Worm (Caenorhabditis elegans) whole organism, L2 larva: Measurements from ENCODE around the gene uncp-18.

Experiments used
- C34F6.9 ChIP-seq: fragments of 150-350 bp; optimal IDR thresholded peaks from 2 replicates; lab custom pipeline; 2014; ENCODE audit warnings: missing biosample characterization, missing genetic modification characterization
- F13H6.1 ChIP-seq: sonication (generic microtip); optimal IDR thresholded peaks from 2 replicates; lab custom pipeline; 2016; ENCODE audit warnings: missing genetic modification characterization, missing compliant biosample characterization
- R02D3.7 ChIP-seq: fragments of 150-350 bp; optimal IDR thresholded peaks from 2 replicates; lab custom pipeline; 2014; ENCODE audit warnings: missing biosample characterization, missing genetic modification characterization
- Y55F3AM.14 ChIP-seq: fragments of 200-800 bp; sonication (Bioruptor generic); optimal IDR thresholded peaks from 2 replicates; lab custom pipeline; 2018; ENCODE audit warnings: mild to moderate bottlenecking, missing genetic modification characterization, missing compliant biosample characterization
- ZK546.5 ChIP-seq: sonication (generic microtip); optimal IDR thresholded peaks from 2 replicates; lab custom pipeline; 2017; ENCODE audit warnings: missing biosample characterization, missing genetic modification characterization
- aly-2 ChIP-seq: fragments of 150-350 bp; optimal IDR thresholded peaks from 2 replicates; lab custom pipeline; 2014; ENCODE audit warnings: missing biosample characterization, missing genetic modification characterization
- ama-1 ChIP-seq: fragments of 150-350 bp; optimal IDR thresholded peaks from 2 replicates; lab custom pipeline; 2018; ENCODE audit warnings: inconsistent platforms
- blmp-1 ChIP-seq: sonication (generic microtip); optimal IDR thresholded peaks from 2 replicates; lab custom pipeline; 2017; ENCODE audit warnings: missing genetic modification characterization, mild to moderate bottlenecking, missing compliant biosample characterization, antibody characterized with exemption, moderate library complexity; ENCODE audit not compliant: insufficient read depth
- ceh-16 ChIP-seq: fragments of 150-350 bp; optimal IDR thresholded peaks from 2 replicates; lab custom pipeline; 2014; ENCODE audit warnings: missing biosample characterization, missing genetic modification characterization
- crh-2 ChIP-seq: sonication (generic microtip); optimal IDR thresholded peaks from 2 replicates; lab custom pipeline; 2017; ENCODE audit warnings: missing biosample characterization, missing genetic modification characterization
- dmd-4 ChIP-seq: sonication (generic microtip); optimal IDR thresholded peaks from 2 replicates; lab custom pipeline; 2017; ENCODE audit warnings: missing biosample characterization, missing genetic modification characterization
- egl-27 ChIP-seq: sonication (generic microtip); optimal IDR thresholded peaks from 3 replicates; lab custom pipeline; 2017; ENCODE audit warnings: missing biosample characterization, missing genetic modification reagents, missing genetic modification characterization
- elt-1 ChIP-seq: fragments of 150-350 bp; optimal IDR thresholded peaks from 2 replicates; lab custom pipeline; 2014; ENCODE audit warnings: missing biosample characterization, missing genetic modification characterization
- elt-3 ChIP-seq: sonication (generic microtip); optimal IDR thresholded peaks from 2 replicates; lab custom pipeline; 2017; ENCODE audit warnings: missing biosample characterization, missing genetic modification characterization
- fos-1 ChIP-seq: fragments of 150-350 bp; optimal IDR thresholded peaks from 2 replicates; lab custom pipeline; 2014; ENCODE audit warnings: missing biosample characterization, missing genetic modification characterization
- gmeb-1 ChIP-seq: fragments of 150-350 bp; optimal IDR thresholded peaks from 2 replicates; lab custom pipeline; 2014; ENCODE audit warnings: missing biosample characterization, missing genetic modification characterization
- lin-11 ChIP-seq: fragments of 150-350 bp; sonication (generic microtip); optimal IDR thresholded peaks from 2 replicates; lab custom pipeline; 2014; ENCODE audit warnings: missing biosample characterization, missing genetic modification characterization, inconsistent platforms, mixed read lengths
- lin-39 ChIP-seq: fragments of 150-350 bp; optimal IDR thresholded peaks from 2 replicates; lab custom pipeline; 2014; ENCODE audit warnings: missing biosample characterization, missing genetic modification reagents, missing genetic modification characterization
- lsy-2 ChIP-seq, 2 experiments: fragments of 150-350 bp in 1 of 2; sonication (generic microtip) in 1 of 2; optimal IDR thresholded peaks; 2 replicates each; lab custom pipeline; 2014 to 2017; ENCODE audit warnings: missing biosample characterization in 2 of 2, missing genetic modification characterization in 2 of 2
- mdl-1 ChIP-seq, 2 experiments: fragments of 150-350 bp in 1 of 2; sonication (generic microtip) in 1 of 2; optimal IDR thresholded peaks; 2 replicates each; lab custom pipeline; 2017; ENCODE audit warnings: missing biosample characterization in 2 of 2, missing genetic modification characterization in 2 of 2
- nhr-10 ChIP-seq: sonication (generic microtip); optimal IDR thresholded peaks from 2 replicates; lab custom pipeline; 2017; ENCODE audit warnings: missing biosample characterization, missing genetic modification characterization
- nhr-11 ChIP-seq: fragments of 150-350 bp; optimal IDR thresholded peaks from 2 replicates; lab custom pipeline; 2014; ENCODE audit warnings: missing biosample characterization, missing genetic modification characterization
- nhr-129 ChIP-seq: fragments of 150-350 bp; optimal IDR thresholded peaks from 2 replicates; lab custom pipeline; 2014; ENCODE audit warnings: missing biosample characterization, missing genetic modification characterization
- nhr-21 ChIP-seq: fragments of 150-350 bp; optimal IDR thresholded peaks from 2 replicates; lab custom pipeline; 2014; ENCODE audit warnings: missing biosample characterization, missing genetic modification characterization
- nhr-23 ChIP-seq: fragments of 150-350 bp; optimal IDR thresholded peaks from 2 replicates; lab custom pipeline; 2014; ENCODE audit warnings: missing biosample characterization, missing genetic modification reagents, missing genetic modification characterization
- nhr-237 ChIP-seq: fragments of 150-350 bp; optimal IDR thresholded peaks from 2 replicates; lab custom pipeline; 2014; ENCODE audit warnings: missing biosample characterization, missing genetic modification characterization
- nhr-25 ChIP-seq: fragments of 150-350 bp; sonication (generic microtip); optimal IDR thresholded peaks from 3 replicates; lab custom pipeline; 2014; ENCODE audit warnings: missing biosample characterization, missing genetic modification characterization
- nhr-77 ChIP-seq: fragments of 150-350 bp; optimal IDR thresholded peaks from 2 replicates; lab custom pipeline; 2014; ENCODE audit warnings: missing biosample characterization, missing genetic modification characterization
- peb-1 ChIP-seq: fragments of 150-350 bp; optimal IDR thresholded peaks from 2 replicates; lab custom pipeline; 2014; ENCODE audit warnings: missing biosample characterization, missing genetic modification characterization
- sma-3 ChIP-seq: sonication (generic microtip); optimal IDR thresholded peaks from 2 replicates; lab custom pipeline; 2016; ENCODE audit warnings: missing genetic modification reagents, missing genetic modification characterization, missing compliant biosample characterization
- sma-9 ChIP-seq, 2 experiments: fragments of 150-350 bp in 1 of 2; sonication (generic microtip) in 1 of 2; optimal IDR thresholded peaks; 2 replicates each; lab custom pipeline; 2014 to 2016; ENCODE audit warnings: missing genetic modification characterization in 2 of 2, mild to moderate bottlenecking in 1 of 2, missing biosample characterization in 1 of 2, missing compliant biosample characterization in 1 of 2, missing genetic modification reagents in 1 of 2, moderate library complexity in 1 of 2
- snpc-4 ChIP-seq: fragments of 150-350 bp; optimal IDR thresholded peaks from 2 replicates; lab custom pipeline; 2014; ENCODE audit warnings: missing biosample characterization, missing genetic modification characterization
- unc-39 ChIP-seq: fragments of 150-350 bp; optimal IDR thresholded peaks from 2 replicates; lab custom pipeline; 2014; ENCODE audit warnings: missing biosample characterization, missing genetic modification characterization
- unc-55 ChIP-seq: fragments of 150-350 bp; sonication (generic microtip); optimal IDR thresholded peaks from 3 replicates; lab custom pipeline; 2014; ENCODE audit warnings: missing biosample characterization, missing genetic modification reagents, missing genetic modification characterization
- unc-62 ChIP-seq: fragments of 150-350 bp; optimal IDR thresholded peaks from 2 replicates; lab custom pipeline; 2014; ENCODE audit warnings: missing biosample characterization, missing genetic modification reagents, missing genetic modification characterization
- zag-1 ChIP-seq: fragments of 150-350 bp; optimal IDR thresholded peaks from 2 replicates; lab custom pipeline; 2014; ENCODE audit warnings: missing biosample characterization, missing genetic modification characterization
- ztf-1 ChIP-seq: fragments of 200-800 bp; sonication (Bioruptor generic); conservative IDR thresholded peaks from 2 replicates; pipeline ENCODE4 v1.3.6; 2022; ENCODE audit warnings: missing genetic modification characterization, missing compliant biosample characterization
- ztf-11 ChIP-seq: sonication (generic microtip); optimal IDR thresholded peaks from 2 replicates; lab custom pipeline; 2017; ENCODE audit warnings: missing biosample characterization, missing genetic modification characterization

uncp-18 gene

ce11 chrIV:373963-374362 is 16.4 kb upstream of the uncp-18 start:
- TF ChIP-seq C34F6.9 (tag; lab: Kevin White, UChicago) = no peak
- no peak for TF ChIP-seq ztf-11 (tag; lab: Kevin White, UChicago)
- TF ChIP-seq, all 48 proteins: peak for 0

ce11 chrIV:375915-376314 is 14.4 kb upstream of the uncp-18 start, which contains the start of gene fln-1:
Gene fln-1, minus strand, starts transcription at chrIV:376015.
- TF ChIP-seq Y55F3AM.14 (GFP tag; lab: Kevin White, UChicago) (no peak), elt-1 (tag; lab: Kevin White, UChicago) (no peak), nhr-237 (tag; lab: Kevin White, UChicago) (no peak), nhr-23 (tag; lab: Kevin White, UChicago) (no peak), gmeb-1 (tag; lab: Kevin White, UChicago) (no peak), sma-9 (GFP tag; optimal IDR thresholded peaks at IDR 0.05; lab: Kevin White, UChicago) (no peak), sma-9 (tag; optimal IDR thresholded peaks at IDR 0.05; lab: Kevin White, UChicago) (no peak), ztf-1 (GFP tag; lab: Robert Waterston, UW) (no peak), lin-39 (tag; lab: Kevin White, UChicago) (no peak), crh-2 (tag; lab: Kevin White, UChicago) (no peak), fos-1 (tag; lab: Kevin White, UChicago) (no peak), ztf-11 (tag; lab: Kevin White, UChicago) (no peak), blmp-1 (tag; lab: Kevin White, UChicago) (no peak), nhr-77 (tag; lab: Kevin White, UChicago) (no peak), unc-39 (tag; lab: Kevin White, UChicago) (no peak), ama-1 (lab: Kevin White, UChicago) (no peak), lin-11 (tag; lab: Kevin White, UChicago) (no peak), ceh-16 (tag; lab: Kevin White, UChicago) (no peak), peb-1 (no peak), zag-1 (tag; lab: Kevin White, UChicago) (no peak), mdl-1 (tag; optimal IDR thresholded peaks at IDR 0.05; lab: Kevin White, UChicago) (no peak)
- TF ChIP-seq, all 48 proteins: peak for 0

ce11 chrIV:377791-378190 is 12.6 kb upstream of the uncp-18 start:
- no peak for TF ChIP-seq zag-1 (tag; lab: Kevin White, UChicago)
- TF ChIP-seq aly-2 (tag; lab: Kevin White, UChicago) = no peak
- no peak for TF ChIP-seq nhr-11 (tag; lab: Kevin White, UChicago)
- no peak for TF ChIP-seq elt-1 (tag; lab: Kevin White, UChicago)
- no peak for TF ChIP-seq ama-1 (lab: Kevin White, UChicago)
- TF ChIP-seq fos-1 (tag; lab: Kevin White, UChicago) = no peak
- TF ChIP-seq crh-2 (tag; lab: Kevin White, UChicago) = no peak
- TF ChIP-seq nhr-21 (tag; lab: Kevin White, UChicago) = no peak
- no peak for TF ChIP-seq dmd-4 (tag; lab: Kevin White, UChicago)
- TF ChIP-seq elt-3 (tag; lab: Kevin White, UChicago) = no peak
- no peak for TF ChIP-seq R02D3.7

ce11 chrIV:378367-378766 is 12.0 kb upstream of the uncp-18 start:
- TF ChIP-seq fos-1 (tag; lab: Kevin White, UChicago) = peak; percentile 88
- TF ChIP-seq nhr-237 (tag; lab: Kevin White, UChicago) = no peak
- TF ChIP-seq unc-55 (GFP tag; lab: Kevin White, UChicago) = no peak

- TF ChIP-seq nhr-129 (tag; lab: Kevin White, UChicago) (peak; percentile 50), nhr-25 (tag; lab: Kevin White, UChicago) (no peak)
These were observed 11.5 kb upstream of the uncp-18 start for ce11 chrIV:378838-379237.

ce11 chrIV:379605-380004 is 10.8 kb upstream of the uncp-18 start:
- TF ChIP-seq sma-3 (GFP tag; lab: Kevin White, UChicago) (no peak), elt-1 (tag; lab: Kevin White, UChicago) (no peak), unc-39 (tag; lab: Kevin White, UChicago) (no peak), mdl-1 (tag; optimal IDR thresholded peaks at IDR 0.05; lab: Kevin White, UChicago) (no peak), gmeb-1 (tag; lab: Kevin White, UChicago) (no peak), ZK546.5 (tag; lab: Kevin White, UChicago) (no peak), nhr-23 (tag; lab: Kevin White, UChicago) (no peak), R02D3.7 (no peak), snpc-4 (tag; lab: Kevin White, UChicago) (no peak), nhr-11 (tag; lab: Kevin White, UChicago) (no peak), nhr-25 (tag; lab: Kevin White, UChicago) (no peak), F13H6.1 (tag; lab: Kevin White, UChicago) (no peak), unc-62 (no peak), lsy-2 (tag; optimal IDR thresholded peaks at IDR 0.05; lab: Kevin White, UChicago) (no peak), ama-1 (lab: Kevin White, UChicago) (no peak), egl-27 (no peak), nhr-10 (no peak)
